Fruit fly (Drosophila melanogaster) whole organism, embryonic: ENCODE data around the gene Ir75b.

Source experiments
- CG10274 ChIP-seq: fragments of 200-800 bp; sonication (Bioruptor generic); optimal IDR thresholded peaks from 3 replicates; lab custom pipeline; 2017; ENCODE audit warnings: missing biosample characterization, mild to moderate bottlenecking, missing genetic modification characterization
- CG10654 ChIP-seq: fragments of 200-800 bp; sonication (Bioruptor generic); optimal IDR thresholded peaks from 2 replicates; lab custom pipeline; 2016; ENCODE audit warnings: missing biosample characterization, missing genetic modification characterization
- CG12071 ChIP-seq: fragments of 200-800 bp; sonication (Bioruptor generic); optimal IDR thresholded peaks from 3 replicates; lab custom pipeline; 2018; ENCODE audit warnings: missing biosample characterization, mild to moderate bottlenecking, missing genetic modification characterization
- CG12659 ChIP-seq: fragments of 200-800 bp; sonication (Bioruptor generic); optimal IDR thresholded peaks from 3 replicates; lab custom pipeline; 2017; ENCODE audit warnings: mild to moderate bottlenecking, missing biosample characterization, missing genetic modification reagents, missing genetic modification characterization
- CG13624 ChIP-seq: fragments of 200-800 bp; sonication (Bioruptor generic); optimal IDR thresholded peaks from 2 replicates; lab custom pipeline; 2016; ENCODE audit warnings: missing biosample characterization, missing genetic modification characterization
- CG14965 ChIP-seq: fragments of 200-800 bp; sonication (Bioruptor generic); optimal IDR thresholded peaks from 2 replicates; lab custom pipeline; 2016; ENCODE audit warnings: missing biosample characterization, missing genetic modification characterization, borderline replicate concordance
- CG15269 ChIP-seq: fragments of 200-800 bp; sonication (Bioruptor generic); optimal IDR thresholded peaks from 2 replicates; lab custom pipeline; 2018; ENCODE audit warnings: missing biosample characterization, mild to moderate bottlenecking, missing genetic modification characterization, moderate library complexity
- CG16863 ChIP-seq: fragments of 200-800 bp; sonication (Bioruptor generic); optimal IDR thresholded peaks from 3 replicates; lab custom pipeline; 2016; ENCODE audit warnings: missing biosample characterization, missing genetic modification characterization
- CG17328 ChIP-seq: fragments of 200-800 bp; sonication (Bioruptor generic); IDR thresholded peaks from 2 replicates; pipeline ENCODE4 v1.3.6; 2022; ENCODE audit warnings: missing biosample characterization, missing genetic modification characterization
- CG18262 ChIP-seq: fragments of 200-800 bp; optimal IDR thresholded peaks from 3 replicates; lab custom pipeline; 2019; ENCODE audit warnings: missing biosample characterization, mild to moderate bottlenecking, missing genetic modification characterization, moderate library complexity
- CG18476 ChIP-seq: fragments of 200-800 bp; sonication (Bioruptor generic); optimal IDR thresholded peaks from 2 replicates; lab custom pipeline; 2016; ENCODE audit warnings: missing biosample characterization, mild to moderate bottlenecking, missing genetic modification characterization
- CG18764 ChIP-seq: fragments of 200-800 bp; sonication (Bioruptor generic); optimal IDR thresholded peaks from 3 replicates; lab custom pipeline; 2016; ENCODE audit warnings: missing biosample characterization, missing genetic modification characterization
- CG2129 ChIP-seq: fragments of 200-800 bp; sonication (Bioruptor generic); IDR thresholded peaks from 2 replicates; pipeline ENCODE4 v1.3.6; 2022; ENCODE audit warnings: missing biosample characterization, missing genetic modification characterization; ENCODE audit not compliant: partially characterized antibody
- CG31365 ChIP-seq: fragments of 200-800 bp; sonication (Bioruptor generic); optimal IDR thresholded peaks from 2 replicates; lab custom pipeline; 2018; ENCODE audit warnings: missing biosample characterization, mild to moderate bottlenecking, missing genetic modification characterization
- CG31388 ChIP-seq: fragments of 200-800 bp; sonication (Bioruptor generic); optimal IDR thresholded peaks from 2 replicates; lab custom pipeline; 2016; ENCODE audit warnings: missing biosample characterization, missing genetic modification characterization
- CG3163 ChIP-seq: fragments of 200-800 bp; sonication (Bioruptor generic); optimal IDR thresholded peaks from 3 replicates; lab custom pipeline; 2016; ENCODE audit warnings: missing biosample characterization, missing genetic modification characterization
- CG33557 ChIP-seq: fragments of 200-800 bp; sonication (Bioruptor generic); optimal IDR thresholded peaks from 2 replicates; lab custom pipeline; 2019; ENCODE audit warnings: missing biosample characterization, mild to moderate bottlenecking, missing genetic modification characterization, moderate library complexity
- CG3995 ChIP-seq: fragments of 200-800 bp; sonication (Bioruptor generic); optimal IDR thresholded peaks from 3 replicates; lab custom pipeline; 2016; ENCODE audit warnings: missing biosample characterization, missing genetic modification characterization
- CG4730 ChIP-seq: fragments of 200-800 bp; sonication (Bioruptor generic); IDR thresholded peaks from 2 replicates; pipeline ENCODE4 v1.3.6; 2022; ENCODE audit warnings: missing biosample characterization, missing genetic modification characterization
- CG4854 ChIP-seq: fragments of 200-800 bp; sonication (Bioruptor generic); optimal IDR thresholded peaks from 2 replicates; lab custom pipeline; 2016; ENCODE audit warnings: missing biosample characterization, missing genetic modification characterization, inconsistent platforms
- CG7745 ChIP-seq: fragments of 200-800 bp; sonication (Bioruptor generic); optimal IDR thresholded peaks from 2 replicates; lab custom pipeline; 2018; ENCODE audit warnings: missing biosample characterization, mild to moderate bottlenecking, missing genetic modification characterization, moderate library complexity
- CG7839 ChIP-seq: fragments of 200-800 bp; sonication (Bioruptor generic); optimal IDR thresholded peaks from 3 replicates; lab custom pipeline; 2018; ENCODE audit warnings: missing biosample characterization, mild to moderate bottlenecking, missing genetic modification characterization, moderate library complexity
- CG9817 ChIP-seq: fragments of 200-800 bp; sonication (Bioruptor generic); optimal IDR thresholded peaks from 2 replicates; lab custom pipeline; 2018; ENCODE audit warnings: missing biosample characterization, mild to moderate bottlenecking, missing genetic modification characterization, moderate library complexity
- CHES-1-like ChIP-seq: fragments of 200-800 bp; sonication (Bioruptor generic); optimal IDR thresholded peaks from 2 replicates; lab custom pipeline; 2016; ENCODE audit warnings: missing biosample characterization, missing genetic modification characterization
- Doc2 ChIP-seq: fragments of 200-800 bp; sonication (Bioruptor generic); IDR thresholded peaks from 2 replicates; pipeline ENCODE4 v1.3.6; 2022; ENCODE audit warnings: missing biosample characterization, missing genetic modification characterization
- Fer3 ChIP-seq: fragments of 200-800 bp; sonication (Bioruptor generic); optimal IDR thresholded peaks from 2 replicates; lab custom pipeline; 2018; ENCODE audit warnings: missing biosample characterization, mild to moderate bottlenecking, missing genetic modification characterization, moderate library complexity
- H15 ChIP-seq: fragments of 200-800 bp; sonication (Bioruptor generic); IDR thresholded peaks from 3 replicates; pipeline ENCODE4 v1.3.6; 2022; ENCODE audit warnings: missing biosample characterization, missing genetic modification characterization
- HLH4C ChIP-seq: fragments of 200-800 bp; sonication (Bioruptor generic); IDR thresholded peaks from 3 replicates; pipeline ENCODE4 v1.3.6; 2022; ENCODE audit warnings: missing biosample characterization, missing genetic modification characterization; ENCODE audit not compliant: partially characterized antibody
- Lhr ChIP-seq: fragments of 200-800 bp; sonication (Bioruptor generic); optimal IDR thresholded peaks from 3 replicates; lab custom pipeline; 2017; ENCODE audit warnings: mild to moderate bottlenecking, missing biosample characterization, missing genetic modification reagents, missing genetic modification characterization
- NC2α ChIP-seq: fragments of 200-800 bp; sonication (Bioruptor generic); optimal IDR thresholded peaks from 2 replicates; lab custom pipeline; 2016; ENCODE audit warnings: missing biosample characterization, missing genetic modification characterization
- Nf-YA ChIP-seq: fragments of 200-800 bp; sonication (Bioruptor generic); IDR thresholded peaks from 2 replicates; pipeline ENCODE4 v1.3.6; 2022; ENCODE audit warnings: missing biosample characterization, missing genetic modification characterization
- NfI ChIP-seq: fragments of 200-800 bp; sonication (Bioruptor generic); optimal IDR thresholded peaks from 3 replicates; lab custom pipeline; 2018; ENCODE audit warnings: missing biosample characterization, mild to moderate bottlenecking, missing genetic modification characterization, moderate library complexity
- Oli ChIP-seq: fragments of 200-800 bp; sonication (Bioruptor generic); optimal IDR thresholded peaks from 2 replicates; lab custom pipeline; 2018; ENCODE audit warnings: missing biosample characterization, mild to moderate bottlenecking, missing genetic modification characterization, moderate library complexity
- Optix ChIP-seq: fragments of 200-800 bp; sonication (Bioruptor generic); IDR thresholded peaks from 3 replicates; pipeline ENCODE4 v1.3.6; 2022; ENCODE audit warnings: missing biosample characterization, missing genetic modification characterization
- Sox100B ChIP-seq: fragments of 200-800 bp; sonication (Bioruptor generic); optimal IDR thresholded peaks from 3 replicates; lab custom pipeline; 2018; ENCODE audit warnings: missing biosample characterization, mild to moderate bottlenecking, missing genetic modification characterization
- Sry-β ChIP-seq: fragments of 200-800 bp; sonication (Bioruptor generic); optimal IDR thresholded peaks from 2 replicates; lab custom pipeline; 2018; ENCODE audit warnings: missing biosample characterization, mild to moderate bottlenecking, missing genetic modification characterization, moderate library complexity
- Sry-δ ChIP-seq: fragments of 200-800 bp; sonication (Bioruptor generic); optimal IDR thresholded peaks from 2 replicates; lab custom pipeline; 2016; ENCODE audit warnings: missing biosample characterization, missing genetic modification characterization
- TFAM ChIP-seq: fragments of 200-800 bp; sonication (Bioruptor generic); optimal IDR thresholded peaks from 2 replicates; lab custom pipeline; 2017; ENCODE audit warnings: missing biosample characterization, missing genetic modification characterization, inconsistent platforms
- al ChIP-seq: fragments of 200-800 bp; sonication (Bioruptor generic); IDR thresholded peaks from 2 replicates; pipeline ENCODE4 v1.3.6; 2022; ENCODE audit warnings: missing biosample characterization, missing genetic modification characterization
- bcd ChIP-seq: fragments of 200-800 bp; sonication (Bioruptor generic); optimal IDR thresholded peaks from 2 replicates; lab custom pipeline; 2017; ENCODE audit warnings: missing biosample characterization, mild to moderate bottlenecking, missing genetic modification characterization
- bowl ChIP-seq: fragments of 200-800 bp; sonication (Bioruptor generic); IDR thresholded peaks from 2 replicates; pipeline ENCODE4 v1.3.6; 2022; ENCODE audit warnings: missing biosample characterization, missing genetic modification characterization
- btn ChIP-seq: fragments of 200-800 bp; sonication (Bioruptor generic); optimal IDR thresholded peaks from 2 replicates; lab custom pipeline; 2016; ENCODE audit warnings: missing biosample characterization, missing genetic modification characterization
- cg ChIP-seq: fragments of 200-800 bp; sonication (Bioruptor generic); optimal IDR thresholded peaks from 3 replicates; lab custom pipeline; 2019; ENCODE audit warnings: missing biosample characterization, mild to moderate bottlenecking, missing genetic modification characterization, moderate library complexity
- grn ChIP-seq: fragments of 200-800 bp; sonication (Bioruptor generic); optimal IDR thresholded peaks from 3 replicates; lab custom pipeline; 2017; ENCODE audit warnings: missing biosample characterization, missing genetic modification characterization
- gsb-n ChIP-seq: fragments of 200-800 bp; sonication (Bioruptor generic); optimal IDR thresholded peaks from 3 replicates; lab custom pipeline; 2018; ENCODE audit warnings: missing biosample characterization, mild to moderate bottlenecking, missing genetic modification characterization
- hth ChIP-seq: fragments of >200 bp; optimal IDR thresholded peaks from 2 replicates; lab custom pipeline; 2017; ENCODE audit warnings: inconsistent platforms
- lab ChIP-seq: fragments of 200-800 bp; sonication (Bioruptor generic); optimal IDR thresholded peaks from 3 replicates; lab custom pipeline; 2017; ENCODE audit warnings: missing biosample characterization, missing genetic modification characterization, mild to moderate bottlenecking, moderate library complexity, missing genetic modification reagents
- lbe ChIP-seq: fragments of 200-800 bp; sonication (Bioruptor generic); optimal IDR thresholded peaks from 2 replicates; lab custom pipeline; 2016; ENCODE audit warnings: missing biosample characterization, mild to moderate bottlenecking, missing genetic modification characterization
- pum ChIP-seq: fragments of 200-800 bp; sonication (Bioruptor generic); optimal IDR thresholded peaks from 2 replicates; lab custom pipeline; 2016; ENCODE audit warnings: missing biosample characterization, missing genetic modification characterization
- slou ChIP-seq: fragments of 200-800 bp; sonication (Bioruptor generic); optimal IDR thresholded peaks from 3 replicates; lab custom pipeline; 2016; ENCODE audit warnings: missing biosample characterization, missing genetic modification characterization
- sug ChIP-seq: fragments of 200-800 bp; optimal IDR thresholded peaks from 2 replicates; lab custom pipeline; 2019; ENCODE audit warnings: missing biosample characterization, mild to moderate bottlenecking, missing genetic modification characterization, moderate library complexity
- tgo ChIP-seq: fragments of 200-800 bp; sonication (Bioruptor generic); IDR thresholded peaks from 3 replicates; pipeline ENCODE4 v1.3.6; 2022; ENCODE audit warnings: missing biosample characterization, missing genetic modification characterization

Ir75b gene

dm6 chr3L:17804511-17804910 is 15.5 kb downstream of the Ir75b start, which contains the start of gene ais (continued):
- TF ChIP-seq Optix (GFP tag; lab: Robert Waterston, UW) (no peak), CG7839 (tag; lab: Kevin White, UChicago) (peak; percentile 14), CHES-1-like (no peak), cg (GFP tag; lab: Kevin White, UChicago) (no peak), H15 (no peak), CG10274 (GFP tag; lab: Kevin White, UChicago) (no peak), grn (no peak), Sry-β (no peak), hth (lab: Kevin White, UChicago) (no peak), Doc2 (no peak), Nf-YA (GFP tag; lab: Robert Waterston, UW) (no peak), CG15269 (peak; percentile 23), pum (no peak), Fer3 (tag; lab: Kevin White, UChicago) (no peak), CG2129 (GFP tag; lab: Robert Waterston, UW) (no peak), lbe (GFP tag; lab: Kevin White, UChicago) (no peak), CG12659 (peak; percentile 20), CG12071 (no peak), bcd (GFP tag; lab: Kevin White, UChicago) (no peak), slou (GFP tag; lab: Kevin White, UChicago) (no peak), CG9817 (tag; lab: Kevin White, UChicago) (peak; percentile 22), CG3995 (GFP tag; lab: Kevin White, UChicago) (no peak), Sox100B (no peak), bowl (no peak), NC2α (no peak), CG14965 (no peak), CG4730 (GFP tag; lab: Robert Waterston, UW) (no peak), CG13624 (peak; percentile 26), gsb-n (no peak), al (GFP tag; lab: Robert Waterston, UW) (no peak), CG31388 (GFP tag; lab: Kevin White, UChicago) (no peak), CG17328 (no peak), sug (tag; lab: Kevin White, UChicago) (peak; percentile 45), tgo (GFP tag; lab: Robert Waterston, UW) (no peak), CG18764 (GFP tag; lab: Kevin White, UChicago) (no peak), CG18476 (GFP tag; lab: Kevin White, UChicago) (no peak), NfI (peak; percentile 10), TFAM (GFP tag; lab: Kevin White, UChicago) (no peak), CG10654 (GFP tag; lab: Kevin White, UChicago) (no peak), HLH4C (GFP tag; lab: Robert Waterston, UW) (no peak), CG33557 (no peak), CG31365 (no peak), Lhr (GFP tag; lab: Kevin White, UChicago) (peak; percentile 20), Oli (tag; lab: Kevin White, UChicago) (peak; percentile 17), lab (GFP tag; lab: Kevin White, UChicago) (no peak), CG7745 (tag; lab: Kevin White, UChicago) (no peak), btn (no peak), CG4854 (GFP tag; lab: Kevin White, UChicago) (no peak), CG16863 (GFP tag; lab: Kevin White, UChicago) (no peak), CG18262 (tag; lab: Kevin White, UChicago) (no peak), Sry-δ (GFP tag; lab: Kevin White, UChicago) (no peak), CG3163 (GFP tag; lab: Kevin White, UChicago) (no peak)
